Worm (Caenorhabditis elegans): Measurements from ENCODE around the gene ZK856.5.

DNA sequence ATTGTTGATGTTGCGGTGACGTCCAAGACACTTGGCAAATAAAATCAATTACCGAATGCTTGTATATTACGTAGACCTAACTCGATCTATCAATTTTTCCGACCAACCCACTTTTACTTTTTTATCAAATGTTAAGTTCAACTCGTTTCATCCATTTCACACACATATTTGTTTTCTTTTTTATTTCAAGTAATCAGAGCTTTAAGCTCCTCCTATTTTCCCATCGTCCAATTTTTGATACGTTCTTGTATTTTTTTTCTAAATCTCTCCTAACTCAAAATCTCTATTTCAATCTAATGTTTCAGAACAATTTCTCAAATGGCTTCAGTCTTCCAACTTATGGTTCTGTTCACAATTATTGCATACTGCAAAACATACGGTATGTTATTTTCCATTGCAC is 8.5 kb upstream of the ZK856.5 start, which contains the start of gene ZK856.6:
- TF ChIP-seq tbx-11 (GFP tag; IDR thresholded peaks at IDR 0.05) (no peak), ama-1 (optimal IDR thresholded peaks at IDR 0.05) (no peak), flt-1 (GFP tag; IDR thresholded peaks at IDR 0.05) (no peak), ceh-13 (GFP tag; optimal IDR thresholded peaks at IDR 0.05) (no peak), hmg-4 (GFP tag; optimal IDR thresholded peaks at IDR 0.05) (no peak), aly-1 (tag; optimal IDR thresholded peaks at IDR 0.05) (no peak), B0310.2 (tag; optimal IDR thresholded peaks at IDR 0.05) (no peak), scrt-1 (GFP tag; IDR thresholded peaks at IDR 0.05) (no peak), hmbx-1 (tag; optimal IDR thresholded peaks at IDR 0.05) (no peak), ceh-36 (tag; optimal IDR thresholded peaks at IDR 0.05) (no peak), sea-1 (GFP tag; conservative IDR thresholded peaks at IDR 0.05) (no peak), ets-7 (tag; optimal IDR thresholded peaks at IDR 0.05) (no peak), pes-1 (GFP tag; IDR thresholded peaks at IDR 0.05) (no peak), tra-4 (tag; optimal IDR thresholded peaks at IDR 0.05) (no peak)

Measured in whole organism, early embryonic.